Worm (Caenorhabditis elegans): ENCODE measurements around the gene fipr-12.

- no peak for TF ChIP-seq W03F9.2 (tag; optimal IDR thresholded peaks at IDR 0.05)
- TF ChIP-seq him-1 (tag; optimal IDR thresholded peaks at IDR 0.05) = no peak
These were observed 33.0 kb downstream of the fipr-12 start, which contains the start of gene unc-41 for ce11 chrV:9976138-9976537.

Data from whole organism, L4/young adult.